Worm (Caenorhabditis elegans) whole organism, L1 larva: ENCODE measurements around the gene C03H5.4.

Experiments used
- efl-3 ChIP-seq: fragments of 200-800 bp; sonication (Bioruptor generic); optimal IDR thresholded peaks from 2 replicates; lab custom pipeline; 2018; ENCODE audit warnings: mild to moderate bottlenecking, missing genetic modification characterization, missing compliant biosample characterization
- snpc-4 ChIP-seq: fragments of 150-350 bp; optimal IDR thresholded peaks from 2 replicates; lab custom pipeline; 2014; ENCODE audit warnings: missing biosample characterization, missing genetic modification characterization

- TF ChIP-seq efl-3 (GFP tag; lab: Kevin White, UChicago) (no peak), snpc-4 (tag; lab: Kevin White, UChicago) (no peak)
Observed at ce11 chrII:379935-380334, 4.9 kb downstream of the C03H5.4 start, which contains the start of gene C03H5.7.
